Fruit fly (Drosophila melanogaster): Measurements from ENCODE around the gene Tie.

Gene Tie

dm6 chr3L:4508926-4509457 is 23.0 kb downstream of the Tie start (continued):
- TF ChIP-seq CG3919 (GFP tag; optimal IDR thresholded peaks at IDR 0.05) (no peak), CG6163 (GFP tag; IDR thresholded peaks at IDR 0.05) (no peak), Hr38 (GFP tag; optimal IDR thresholded peaks at IDR 0.05) (no peak), fkh (GFP tag; optimal IDR thresholded peaks at IDR 0.05) (no peak), Hr4 (GFP tag; optimal IDR thresholded peaks at IDR 0.05) (peak; percentile 66), OdsH (GFP tag; optimal IDR thresholded peaks at IDR 0.05) (peak; percentile 13), eg (GFP tag; IDR thresholded peaks at IDR 0.05) (no peak), CG8319 (GFP tag; optimal IDR thresholded peaks at IDR 0.05) (no peak), CG10631 (GFP tag; optimal IDR thresholded peaks at IDR 0.05) (no peak), fd85E (GFP tag; optimal IDR thresholded peaks at IDR 0.05) (no peak)

- no peak for TF ChIP-seq CG6854 (GFP tag; optimal IDR thresholded peaks at IDR 0.05)
- no peak for TF ChIP-seq CG11902 (GFP tag; optimal IDR thresholded peaks at IDR 0.05)
- TF ChIP-seq acj6 (GFP tag; optimal IDR thresholded peaks at IDR 0.05), result no peak
Observed at dm6 chr3L:4508307-4508706, 23.6 kb downstream of the Tie start, which contains the start of gene NT1. Gene NT1, minus strand, starts transcription at chr3L:4508433.

- TF ChIP-seq esn (GFP tag; optimal IDR thresholded peaks at IDR 0.05) (no peak), svp (GFP tag) (peak; percentile 64), Eip78C (GFP tag) (peak; percentile 68)
Observed at dm6 chr3L:4507846-4508245, 24.1 kb downstream of the Tie start.

dm6 chr3L:4501406-4501805 is 30.5 kb downstream of the Tie start:
- TF ChIP-seq Eip93F (GFP tag; optimal IDR thresholded peaks at IDR 0.05) (no peak), eg (GFP tag; IDR thresholded peaks at IDR 0.05) (0 out of 3 replicates have a peak, but pooled peaks have one; percentile 25), CG3919 (GFP tag; optimal IDR thresholded peaks at IDR 0.05) (no peak), lz (GFP tag; optimal IDR thresholded peaks at IDR 0.05) (no peak), CG31627 (GFP tag; optimal IDR thresholded peaks at IDR 0.05) (no peak)

dm6 chr3L:4500400-4500799 is 31.5 kb downstream of the Tie start, which contains the start of gene CG13720:
Gene CG13720, minus strand, starts transcription at chr3L:4500500.
- TF ChIP-seq CG32006 (GFP tag; optimal IDR thresholded peaks at IDR 0.05) (no peak), Blimp-1 (GFP tag; optimal IDR thresholded peaks at IDR 0.05) (peak; percentile 39)

dm6 chr3L:4497677-4498076 is 34.3 kb downstream of the Tie start, which contains the start of gene CG13721:
Gene CG13721, minus strand, starts transcription at chr3L:4497777.
- TF ChIP-seq Ets96B (tag; optimal IDR thresholded peaks at IDR 0.05) (no peak), fd85E (GFP tag; optimal IDR thresholded peaks at IDR 0.05) (no peak), Ets21C (GFP tag; optimal IDR thresholded peaks at IDR 0.05) (no peak), Sox102F (GFP tag; optimal IDR thresholded peaks at IDR 0.05) (no peak), eg (GFP tag; IDR thresholded peaks at IDR 0.05) (no peak), svp (GFP tag) (no peak), OdsH (GFP tag; optimal IDR thresholded peaks at IDR 0.05) (no peak), Sox14 (GFP tag; optimal IDR thresholded peaks at IDR 0.05) (no peak)

dm6 chr3L:4494603-4495002 is 37.3 kb downstream of the Tie start:
- TF ChIP-seq CG11902 (GFP tag; optimal IDR thresholded peaks at IDR 0.05), result peak; percentile 25
- TF ChIP-seq lz (GFP tag; optimal IDR thresholded peaks at IDR 0.05), result peak; percentile 70
- peak; percentile 80 for TF ChIP-seq spab (GFP tag; optimal IDR thresholded peaks at IDR 0.05)
- peak; percentile 43 for TF ChIP-seq Blimp-1 (GFP tag; optimal IDR thresholded peaks at IDR 0.05)
- TF ChIP-seq Sox14 (GFP tag; optimal IDR thresholded peaks at IDR 0.05), result peak; percentile 60
- TF ChIP-seq salr (GFP tag; optimal IDR thresholded peaks at IDR 0.05), result peak; percentile 55 to 72
- TF ChIP-seq net (GFP tag; optimal IDR thresholded peaks at IDR 0.05), result peak; percentile 79
- TF ChIP-seq CG8319 (GFP tag; optimal IDR thresholded peaks at IDR 0.05), result peak; percentile 55
- TF ChIP-seq CG6808 (GFP tag; optimal IDR thresholded peaks at IDR 0.05), result peak; percentile 82
- TF ChIP-seq fd59A (GFP tag; optimal IDR thresholded peaks at IDR 0.05), result peak; percentile 79
- TF ChIP-seq CG3919 (GFP tag; optimal IDR thresholded peaks at IDR 0.05), result peak; percentile 75
- peak; percentile 78 for TF ChIP-seq dsx (GFP tag; optimal IDR thresholded peaks at IDR 0.05; ENCODE audit: poor library complexity, severe bottlenecking)
- peak; percentile 83 for TF ChIP-seq CG1621 (tag; optimal IDR thresholded peaks at IDR 0.05)
- TF ChIP-seq Ets21C (GFP tag; optimal IDR thresholded peaks at IDR 0.05), result no peak
- TF ChIP-seq achi (GFP tag; optimal IDR thresholded peaks at IDR 0.05), result peak; percentile 83
- no peak for TF ChIP-seq fkh (GFP tag; optimal IDR thresholded peaks at IDR 0.05)
- TF ChIP-seq Sox102F (GFP tag; optimal IDR thresholded peaks at IDR 0.05), result peak; percentile 78
- no peak for TF ChIP-seq CG11294 (GFP tag; IDR thresholded peaks at IDR 0.05)
- peak; percentile 45 for TF ChIP-seq Lpt (GFP tag; optimal IDR thresholded peaks at IDR 0.05)
- TF ChIP-seq CG34406 (GFP tag; optimal IDR thresholded peaks at IDR 0.05), result peak; percentile 84
- TF ChIP-seq Gug (GFP tag; IDR thresholded peaks at IDR 0.05), result no peak
- peak; percentile 42 for TF ChIP-seq CG16779 (tag; optimal IDR thresholded peaks at IDR 0.05)

Measured in whole organism, prepupa.